Fruit fly (Drosophila melanogaster): ENCODE data around the gene AdipoR.
A peak's percentile ranks its signal among the peaks of the same experiment; 100 is the strongest.

AdipoR gene

dm6 chr3R:22596450-22596849 lies 48.8 kb upstream of the AdipoR start (continued):
- peak; percentile 60 for TF ChIP-seq HLHmδ (GFP tag; optimal IDR thresholded peaks at IDR 0.05)
- peak; percentile 38 for TF ChIP-seq CG8281 (tag; optimal IDR thresholded peaks at IDR 0.05)
- TF ChIP-seq HLH54F (GFP tag; optimal IDR thresholded peaks at IDR 0.05), result no peak
- TF ChIP-seq nom (GFP tag; optimal IDR thresholded peaks at IDR 0.05), result no peak
- peak; percentile 14 to 20 for TF ChIP-seq chif (GFP tag; optimal IDR thresholded peaks at IDR 0.05)
- TF ChIP-seq CG10274 (GFP tag; optimal IDR thresholded peaks at IDR 0.05), result peak; percentile 9
- no peak for TF ChIP-seq da (GFP tag; optimal IDR thresholded peaks at IDR 0.05)
- no peak for TF ChIP-seq Abd-B (GFP tag; optimal IDR thresholded peaks at IDR 0.05)
- no peak for TF ChIP-seq cato (GFP tag; optimal IDR thresholded peaks at IDR 0.05; ENCODE audit: borderline replicate concordance)
- peak; percentile 75 for TF ChIP-seq gce (GFP tag; IDR thresholded peaks at IDR 0.05)
- TF ChIP-seq CG18262 (tag; optimal IDR thresholded peaks at IDR 0.05), result peak; percentile 27
- no peak for TF ChIP-seq Fer2 (tag; optimal IDR thresholded peaks at IDR 0.05)
- TF ChIP-seq CG8290 (GFP tag; optimal IDR thresholded peaks at IDR 0.05), result peak; percentile 46
- peak in 1 of 2 experiments; percentile 71 for TF ChIP-seq CG8290 (tag; optimal IDR thresholded peaks at IDR 0.05)
- TF ChIP-seq dysf (GFP tag; IDR thresholded peaks at IDR 0.05), result no peak; the same call in 2 of the 3 replicates
- no peak for TF ChIP-seq CG5953 (GFP tag; IDR thresholded peaks at IDR 0.05)
- TF ChIP-seq CG14667 (GFP tag; IDR thresholded peaks at IDR 0.05), result no peak
- peak; percentile 44 for TF ChIP-seq CG8089 (GFP tag; optimal IDR thresholded peaks at IDR 0.05)
- no peak for TF ChIP-seq ind (GFP tag; optimal IDR thresholded peaks at IDR 0.05)
- no peak for TF ChIP-seq hkb (optimal IDR thresholded peaks at IDR 0.05)
- TF ChIP-seq hkb (GFP tag; IDR thresholded peaks at IDR 0.05), result peak; percentile 76
- TF ChIP-seq CG34376 (GFP tag; optimal IDR thresholded peaks at IDR 0.05), result peak; percentile 33
- TF ChIP-seq CG3838 (GFP tag; optimal IDR thresholded peaks at IDR 0.05), result peak; percentile 10
- no peak for TF ChIP-seq CG8765 (GFP tag; IDR thresholded peaks at IDR 0.05)
- TF ChIP-seq gem (tag; optimal IDR thresholded peaks at IDR 0.05), result peak; percentile 56
- no peak for TF ChIP-seq cwo (GFP tag; optimal IDR thresholded peaks at IDR 0.05)
- TF ChIP-seq Jarid2 (GFP tag; optimal IDR thresholded peaks at IDR 0.05), result peak; percentile 18
- TF ChIP-seq Sry-β (GFP tag; optimal IDR thresholded peaks at IDR 0.05), result no peak
- peak; percentile 48 for TF ChIP-seq CHES-1-like (GFP tag; optimal IDR thresholded peaks at IDR 0.05)
- TF ChIP-seq z (GFP tag; IDR thresholded peaks at IDR 0.05), result 0 out of 3 replicates have a peak, but pooled peaks have one; percentile 35
- TF ChIP-seq Optix (GFP tag; IDR thresholded peaks at IDR 0.05), result no peak
- no peak for TF ChIP-seq zf30C (GFP tag; optimal IDR thresholded peaks at IDR 0.05)
- no peak for TF ChIP-seq C15 (GFP tag; IDR thresholded peaks at IDR 0.05)
- peak; percentile 12 for TF ChIP-seq scrt (GFP tag; optimal IDR thresholded peaks at IDR 0.05)
- TF ChIP-seq CG7745 (tag; optimal IDR thresholded peaks at IDR 0.05), result no peak
- TF ChIP-seq CG15696 (tag; optimal IDR thresholded peaks at IDR 0.05), result peak; percentile 45
- no peak for TF ChIP-seq CG16779 (GFP tag; IDR thresholded peaks at IDR 0.05)
- TF ChIP-seq esg (GFP tag; conservative IDR thresholded peaks at IDR 0.05), result no peak
- no peak for TF ChIP-seq inv (GFP tag; IDR thresholded peaks at IDR 0.05; ENCODE audit: partially characterized antibody)
- TF ChIP-seq Tbp (GFP tag; optimal IDR thresholded peaks at IDR 0.05), result no peak
- peak; percentile 15 for TF ChIP-seq CG11504 (tag; optimal IDR thresholded peaks at IDR 0.05)
- no peak for TF ChIP-seq E2f1 (GFP tag; IDR thresholded peaks at IDR 0.05)
- TF ChIP-seq Hey (tag; optimal IDR thresholded peaks at IDR 0.05), result no peak
- no peak for TF ChIP-seq CG17612 (GFP tag; IDR thresholded peaks at IDR 0.05)
- peak; percentile 7; the same call in 1 of the 3 replicates for TF ChIP-seq CG11093 (GFP tag; IDR thresholded peaks at IDR 0.05)
- no peak for TF ChIP-seq pb (GFP tag; optimal IDR thresholded peaks at IDR 0.05)
- no peak for TF ChIP-seq B-H2 (GFP tag; optimal IDR thresholded peaks at IDR 0.05)
- no peak for TF ChIP-seq maf-S (GFP tag; optimal IDR thresholded peaks at IDR 0.05)
- peak; percentile 78 for TF ChIP-seq Atf6 (GFP tag; IDR thresholded peaks at IDR 0.05)
- no peak for TF ChIP-seq CG4404 (GFP tag; IDR thresholded peaks at IDR 0.05)
- 0 out of 3 replicates have a peak, but pooled peaks have one; percentile 35 for TF ChIP-seq CG11456 (GFP tag; IDR thresholded peaks at IDR 0.05)
- peak; percentile 43 for TF ChIP-seq CG18764 (GFP tag; optimal IDR thresholded peaks at IDR 0.05)
